Worm (Caenorhabditis elegans): ENCODE results near the gene str-84.

ce11 chrV:9018871-9019270 lies 38.1 kb upstream of the str-84 start:
- no peak for TF ChIP-seq lin-13 (GFP tag; optimal IDR thresholded peaks at IDR 0.05)
- TF ChIP-seq pqm-1 (tag; optimal IDR thresholded peaks at IDR 0.05) = no peak
- TF ChIP-seq nhr-11 (tag; optimal IDR thresholded peaks at IDR 0.05) = no peak
- TF ChIP-seq lin-39 (tag; optimal IDR thresholded peaks at IDR 0.05) = no peak
- no peak for TF ChIP-seq efl-1 (optimal IDR thresholded peaks at IDR 0.05)
- TF ChIP-seq efl-1 (GFP tag; optimal IDR thresholded peaks at IDR 0.05 in 1 of 2) = no peak
- TF ChIP-seq lsy-2 (tag; optimal IDR thresholded peaks at IDR 0.05) = no peak
- no peak for TF ChIP-seq tbx-2 (tag; optimal IDR thresholded peaks at IDR 0.05)
- TF ChIP-seq ceh-82 (tag; optimal IDR thresholded peaks at IDR 0.05) = no peak
- no peak for TF ChIP-seq unc-130 (tag; optimal IDR thresholded peaks at IDR 0.05)
- TF ChIP-seq nhr-76 (tag; optimal IDR thresholded peaks at IDR 0.05) = no peak
